Comparison of ENCODE assay signal across 3 worm cellular contexts in genomic region chrX:15884478-15884877, ce11.
TF ChIP-seq lines count a peak whose summit lies in the region.

No protein-coding gene starts in this region.

TF ChIP-seq in whole organism, L1 larva, 84 proteins besides CTCF, POLR2A, EP300 and RAD21:
- TF ChIP-seq nhr-84 (tag; optimal IDR thresholded peaks at IDR 0.05; lab: Kevin White, UChicago): no peak
- peak; percentile 15 for TF ChIP-seq snpc-4 (tag; optimal IDR thresholded peaks at IDR 0.05; lab: Kevin White, UChicago)
TF ChIP-seq in whole organism, L1 larva: peak in this region for 1.

TF ChIP-seq in whole organism, L2 larva, 48 proteins besides CTCF, POLR2A, EP300 and RAD21:
- TF ChIP-seq sma-3 (GFP tag; optimal IDR thresholded peaks at IDR 0.05; lab: Kevin White, UChicago) (no peak), snpc-4 (tag; optimal IDR thresholded peaks at IDR 0.05; lab: Kevin White, UChicago) (peak; percentile 4)

TF ChIP-seq in whole organism, young adult, 124 proteins besides CTCF, POLR2A, EP300 and RAD21:
- TF ChIP-seq snpc-1.1 (tag; optimal IDR thresholded peaks at IDR 0.05; lab: Kevin White, UChicago; ENCODE audit: insufficient read depth) (peak; percentile 2), snpc-4 (GFP tag; optimal IDR thresholded peaks at IDR 0.05; lab: Kevin White, UChicago) (no peak), snpc-4 (tag; optimal IDR thresholded peaks at IDR 0.05; lab: Kevin White, UChicago) (peak in 2 of 4 experiments; percentile 67 to 80), F39B2.1 (GFP tag; IDR thresholded peaks at IDR 0.05; lab: Robert Waterston, UW) (no peak)
